Worm (Caenorhabditis elegans) whole organism, late embryonic: ENCODE measurements around the gene acd-3.

Experiments used
- C38D4.7 ChIP-seq: fragments of 200-800 bp; sonication (Bioruptor generic); optimal IDR thresholded peaks from 2 replicates; lab custom pipeline; 2018; ENCODE audit warnings: mild to moderate bottlenecking, missing genetic modification characterization, moderate library complexity, missing compliant biosample characterization
- F13H6.1 ChIP-seq: sonication (generic microtip); optimal IDR thresholded peaks from 2 replicates; lab custom pipeline; 2016; ENCODE audit warnings: missing genetic modification characterization, missing compliant biosample characterization
- Y22D7AL.16 ChIP-seq: sonication (generic microtip); optimal IDR thresholded peaks from 2 replicates; lab custom pipeline; 2016; ENCODE audit warnings: missing genetic modification characterization, missing compliant biosample characterization
- ahr-1 ChIP-seq: sonication (generic microtip); optimal IDR thresholded peaks from 2 replicates; lab custom pipeline; 2016; ENCODE audit warnings: missing genetic modification characterization, missing compliant biosample characterization
- ama-1 ChIP-seq: fragments of 150-350 bp; optimal IDR thresholded peaks from 2 replicates; lab custom pipeline; 2014
- ceh-14 ChIP-seq: sonication (generic microtip); optimal IDR thresholded peaks from 2 replicates; lab custom pipeline; 2016; ENCODE audit warnings: missing genotype, missing genetic modification characterization, missing compliant biosample characterization
- ceh-18 ChIP-seq: sonication (generic microtip); optimal IDR thresholded peaks from 2 replicates; lab custom pipeline; 2016; ENCODE audit warnings: missing genetic modification characterization, missing compliant biosample characterization
- ceh-2 ChIP-seq: sonication (generic microtip); optimal IDR thresholded peaks from 2 replicates; lab custom pipeline; 2016; ENCODE audit warnings: missing genotype, missing genetic modification characterization, missing compliant biosample characterization
- ceh-22 ChIP-seq: sonication (generic microtip); optimal IDR thresholded peaks from 2 replicates; lab custom pipeline; 2017; ENCODE audit warnings: missing biosample characterization, missing genetic modification characterization
- ceh-24 ChIP-seq: sonication (generic microtip); optimal IDR thresholded peaks from 2 replicates; lab custom pipeline; 2016; ENCODE audit warnings: mild to moderate bottlenecking, missing genetic modification characterization, missing compliant biosample characterization
- ceh-34 ChIP-seq: sonication (generic microtip); optimal IDR thresholded peaks from 2 replicates; lab custom pipeline; 2016; ENCODE audit warnings: mild to moderate bottlenecking, missing genetic modification characterization, missing compliant biosample characterization
- ceh-45 ChIP-seq: fragments of 200-800 bp; sonication (Bioruptor generic); IDR thresholded peaks from 2 replicates; pipeline ENCODE4 v1.3.6; 2022; ENCODE audit warnings: missing genetic modification reagents, missing genetic modification characterization, missing compliant biosample characterization
- ceh-48 ChIP-seq: sonication (generic microtip); optimal IDR thresholded peaks from 2 replicates; lab custom pipeline; 2016; ENCODE audit warnings: missing genetic modification characterization, inconsistent platforms, missing compliant biosample characterization
- ceh-9 ChIP-seq: sonication (generic microtip); optimal IDR thresholded peaks from 2 replicates; lab custom pipeline; 2016; ENCODE audit warnings: mild to moderate bottlenecking, missing genetic modification characterization, inconsistent platforms, missing compliant biosample characterization
- che-1 ChIP-seq: sonication (generic microtip); optimal IDR thresholded peaks from 2 replicates; lab custom pipeline; 2016; ENCODE audit warnings: mild to moderate bottlenecking, missing genetic modification characterization, missing compliant biosample characterization
- dmd-4 ChIP-seq: sonication (generic microtip); optimal IDR thresholded peaks from 2 replicates; lab custom pipeline; 2016; ENCODE audit warnings: borderline replicate concordance, missing genetic modification characterization, missing compliant biosample characterization
- dve-1 ChIP-seq: sonication (generic microtip); optimal IDR thresholded peaks from 2 replicates; lab custom pipeline; 2017; ENCODE audit warnings: antibody characterized with exemption, mild to moderate bottlenecking, missing genetic modification characterization, missing compliant biosample characterization
- elt-4 ChIP-seq: sonication (generic microtip); optimal IDR thresholded peaks from 2 replicates; lab custom pipeline; 2016; ENCODE audit warnings: missing genetic modification characterization, missing compliant biosample characterization
- eyg-1 ChIP-seq: sonication (generic microtip); optimal IDR thresholded peaks from 2 replicates; lab custom pipeline; 2016; ENCODE audit warnings: missing genotype, missing genetic modification characterization, missing compliant biosample characterization
- fkh-10 ChIP-seq: fragments of 150-350 bp; optimal IDR thresholded peaks from 2 replicates; lab custom pipeline; 2014; ENCODE audit warnings: missing biosample characterization, missing genetic modification reagents, missing genetic modification characterization
- fkh-6 ChIP-seq: sonication (generic microtip); optimal IDR thresholded peaks from 2 replicates; lab custom pipeline; 2016; ENCODE audit warnings: missing genetic modification characterization, missing compliant biosample characterization
- gmeb-2 ChIP-seq: sonication (generic microtip); optimal IDR thresholded peaks from 2 replicates; lab custom pipeline; 2016; ENCODE audit warnings: missing genetic modification characterization, inconsistent platforms, missing compliant biosample characterization
- hlh-13 ChIP-seq: fragments of 200-800 bp; sonication (Bioruptor generic); optimal IDR thresholded peaks from 2 replicates; lab custom pipeline; 2018; ENCODE audit warnings: mild to moderate bottlenecking, missing genetic modification characterization, missing compliant biosample characterization
- hlh-15 ChIP-seq: sonication (generic microtip); optimal IDR thresholded peaks from 2 replicates; lab custom pipeline; 2016; ENCODE audit warnings: missing genetic modification characterization, missing compliant biosample characterization
- hlh-6 ChIP-seq: sonication (generic microtip); optimal IDR thresholded peaks from 2 replicates; lab custom pipeline; 2016; ENCODE audit warnings: missing genotype, missing genetic modification characterization, missing compliant biosample characterization
- hlh-8 ChIP-seq: sonication (generic microtip); optimal IDR thresholded peaks from 2 replicates; lab custom pipeline; 2016; ENCODE audit warnings: missing genotype, missing genetic modification characterization, missing compliant biosample characterization
- lim-6 ChIP-seq: sonication (generic microtip); optimal IDR thresholded peaks from 2 replicates; lab custom pipeline; 2016; ENCODE audit warnings: missing genetic modification characterization, missing compliant biosample characterization
- lin-11 ChIP-seq: fragments of 200-800 bp; sonication (Bioruptor generic); optimal IDR thresholded peaks from 2 replicates; lab custom pipeline; 2018; ENCODE audit warnings: mild to moderate bottlenecking, missing genetic modification characterization, missing compliant biosample characterization
- madf-2 ChIP-seq: sonication (generic microtip); optimal IDR thresholded peaks from 2 replicates; lab custom pipeline; 2017; ENCODE audit warnings: missing genetic modification characterization, missing compliant biosample characterization
- mec-3 ChIP-seq: sonication (generic microtip); optimal IDR thresholded peaks from 2 replicates; lab custom pipeline; 2016; ENCODE audit warnings: borderline replicate concordance, missing genetic modification characterization, missing compliant biosample characterization
- nfya-1 ChIP-seq: sonication (generic microtip); optimal IDR thresholded peaks from 2 replicates; lab custom pipeline; 2017; ENCODE audit warnings: missing genetic modification characterization, mild to moderate bottlenecking, missing compliant biosample characterization, antibody characterized with exemption, moderate library complexity
- nhr-11 ChIP-seq: fragments of 150-350 bp; optimal IDR thresholded peaks from 2 replicates; lab custom pipeline; 2014; ENCODE audit warnings: missing biosample characterization, missing genetic modification characterization
- nhr-232 ChIP-seq: sonication (generic microtip); optimal IDR thresholded peaks from 2 replicates; lab custom pipeline; 2016; ENCODE audit warnings: missing genetic modification characterization, missing compliant biosample characterization
- npax-4 ChIP-seq: sonication (generic microtip); optimal IDR thresholded peaks from 2 replicates; lab custom pipeline; 2016; ENCODE audit warnings: missing genetic modification characterization, missing compliant biosample characterization
- odd-2 ChIP-seq: sonication (generic microtip); optimal IDR thresholded peaks from 2 replicates; lab custom pipeline; 2017; ENCODE audit warnings: antibody characterized with exemption, mild to moderate bottlenecking, missing genetic modification characterization, missing compliant biosample characterization
- pag-3 ChIP-seq: sonication (generic microtip); optimal IDR thresholded peaks from 2 replicates; lab custom pipeline; 2016; ENCODE audit warnings: missing compliant biosample characterization, missing genetic modification characterization, borderline replicate concordance
- pha-2 ChIP-seq: sonication (generic microtip); optimal IDR thresholded peaks from 2 replicates; lab custom pipeline; 2017; ENCODE audit warnings: mild to moderate bottlenecking, missing genetic modification characterization, missing compliant biosample characterization
- pha-4 ChIP-seq: fragments of 150-350 bp; optimal IDR thresholded peaks from 2 replicates; lab custom pipeline; 2018; ENCODE audit warnings: missing biosample characterization, missing genetic modification reagents, missing genetic modification characterization
- pqm-1 ChIP-seq: sonication (generic microtip); optimal IDR thresholded peaks from 2 replicates; lab custom pipeline; 2016; ENCODE audit warnings: missing genetic modification characterization, missing compliant biosample characterization
- pros-1 ChIP-seq: fragments of 150-350 bp; optimal IDR thresholded peaks from 2 replicates; lab custom pipeline; 2014; ENCODE audit warnings: missing biosample characterization, missing genetic modification reagents, missing genetic modification characterization
- ref-2 ChIP-seq: sonication (generic microtip); optimal IDR thresholded peaks from 2 replicates; lab custom pipeline; 2016; ENCODE audit warnings: missing genetic modification characterization, missing compliant biosample characterization
- rnt-1 ChIP-seq: sonication (generic microtip); optimal IDR thresholded peaks from 2 replicates; lab custom pipeline; 2016; ENCODE audit warnings: missing genetic modification characterization, missing compliant biosample characterization
- sdc-2 ChIP-seq: sonication (generic microtip); optimal IDR thresholded peaks from 2 replicates; lab custom pipeline; 2016; ENCODE audit warnings: missing genotype, missing genetic modification characterization, missing compliant biosample characterization
- sox-4 ChIP-seq: sonication (generic microtip); optimal IDR thresholded peaks from 2 replicates; lab custom pipeline; 2017; ENCODE audit warnings: mild to moderate bottlenecking, missing genetic modification characterization, inconsistent platforms, missing compliant biosample characterization
- syd-9 ChIP-seq: sonication (generic microtip); optimal IDR thresholded peaks from 2 replicates; lab custom pipeline; 2016; ENCODE audit warnings: mild to moderate bottlenecking, missing genetic modification characterization, moderate library complexity, missing compliant biosample characterization
- ttx-3 ChIP-seq: sonication (generic microtip); optimal IDR thresholded peaks from 2 replicates; lab custom pipeline; 2016; ENCODE audit warnings: missing genetic modification reagents, missing genetic modification characterization, missing compliant biosample characterization
- unc-3 ChIP-seq, 2 experiments: fragments of 200-800 bp in 1 of 2; sonication (Bioruptor generic) in 1 of 2; sonication (generic microtip) in 1 of 2; conservative IDR thresholded peaks in 1 of 2; optimal IDR thresholded peaks in 1 of 2; 2 replicates each; pipeline versions ENCODE4 v1.3.6 to Lab custom; 2016 to 2022; ENCODE audit warnings: missing compliant biosample characterization in 2 of 2, missing genetic modification characterization in 2 of 2, missing genetic modification reagents in 1 of 2
- unc-55 ChIP-seq: sonication (generic microtip); optimal IDR thresholded peaks from 2 replicates; lab custom pipeline; 2017; ENCODE audit warnings: missing biosample characterization, missing genetic modification reagents, missing genetic modification characterization
- unc-86 ChIP-seq: sonication (generic microtip); optimal IDR thresholded peaks from 2 replicates; lab custom pipeline; 2016; ENCODE audit warnings: missing genetic modification characterization, missing compliant biosample characterization
- ztf-16 ChIP-seq: sonication (generic microtip); optimal IDR thresholded peaks from 2 replicates; lab custom pipeline; 2017; ENCODE audit warnings: missing genetic modification characterization, missing compliant biosample characterization

acd-3 gene

ce11 chrX:14849054-14849453 is at the start of gene acd-3:
acd-3 (plus strand) TSS chrX:14849275.
- TF ChIP-seq Y22D7AL.16 (no peak), pha-4 (tag; lab: Kevin White, UChicago) (no peak), fkh-10 (GFP tag; lab: Kevin White, UChicago) (no peak), ttx-3 (tag; lab: Kevin White, UChicago) (no peak), ceh-45 (no peak), odd-2 (tag; lab: Kevin White, UChicago) (no peak), pqm-1 (tag; lab: Kevin White, UChicago) (no peak), fkh-6 (no peak), nhr-11 (tag; lab: Kevin White, UChicago) (no peak), ceh-34 (tag; lab: Kevin White, UChicago) (no peak), lim-6 (tag; lab: Kevin White, UChicago) (no peak), ceh-9 (tag; lab: Kevin White, UChicago) (no peak)

ce11 chrX:14804706-14805105 is 44.4 kb upstream of the acd-3 start:
- TF ChIP-seq pag-3, result no peak
- peak; percentile 74 for TF ChIP-seq Y22D7AL.16
- peak; percentile 78 for TF ChIP-seq nhr-232 (tag; lab: Kevin White, UChicago)
- peak; percentile 52 for TF ChIP-seq hlh-8 (tag; lab: Kevin White, UChicago)
- peak; percentile 76 for TF ChIP-seq ttx-3 (tag; lab: Kevin White, UChicago)
- peak; percentile 62 for TF ChIP-seq fkh-6
- TF ChIP-seq ref-2 (tag; lab: Kevin White, UChicago), result peak; percentile 74
- peak; percentile 21 for TF ChIP-seq nfya-1
- peak; percentile 53 for TF ChIP-seq ceh-48
- no peak for TF ChIP-seq unc-55
- peak; percentile 65 for TF ChIP-seq F13H6.1 (tag; lab: Kevin White, UChicago)
- TF ChIP-seq ceh-24 (tag; lab: Kevin White, UChicago), result peak; percentile 39
- TF ChIP-seq che-1 (tag; lab: Kevin White, UChicago), result peak; percentile 85
- no peak for TF ChIP-seq ceh-22 (tag; lab: Kevin White, UChicago)
- TF ChIP-seq rnt-1 (tag; lab: Kevin White, UChicago), result peak; percentile 41
- peak; percentile 87 for TF ChIP-seq sdc-2 (tag; lab: Kevin White, UChicago)
- no peak for TF ChIP-seq pha-4 (tag; lab: Kevin White, UChicago)
- peak; percentile 83 for TF ChIP-seq hlh-6 (tag; lab: Kevin White, UChicago)
- peak; percentile 76 for TF ChIP-seq C38D4.7 (GFP tag; lab: Kevin White, UChicago)
- peak; percentile 54 for TF ChIP-seq madf-2 (tag; lab: Kevin White, UChicago)
- TF ChIP-seq ceh-9 (tag; lab: Kevin White, UChicago), result no peak
- TF ChIP-seq gmeb-2, result peak; percentile 73
- TF ChIP-seq unc-3 (GFP tag; conservative IDR thresholded peaks at IDR 0.05; lab: Robert Waterston, UW), result peak; percentile 76; the same call in 1 of the 2 replicates
- peak; percentile 37 for TF ChIP-seq unc-3 (tag; optimal IDR thresholded peaks at IDR 0.05; lab: Kevin White, UChicago)
- no peak for TF ChIP-seq elt-4 (tag; lab: Kevin White, UChicago)
- TF ChIP-seq lin-11, result peak; percentile 61
- TF ChIP-seq pros-1 (tag; lab: Kevin White, UChicago), result no peak
- TF ChIP-seq hlh-15 (tag; lab: Kevin White, UChicago), result peak; percentile 26
- TF ChIP-seq unc-86 (tag; lab: Kevin White, UChicago), result peak; percentile 65
- peak; percentile 76 for TF ChIP-seq pha-2 (tag; lab: Kevin White, UChicago)
- no peak for TF ChIP-seq dve-1 (tag; lab: Kevin White, UChicago)
- no peak for TF ChIP-seq ceh-14 (tag; lab: Kevin White, UChicago)
- peak; percentile 70 for TF ChIP-seq ahr-1 (tag; lab: Kevin White, UChicago)
- TF ChIP-seq mec-3, result no peak
- peak; percentile 33 for TF ChIP-seq ceh-18 (tag; lab: Kevin White, UChicago)
- TF ChIP-seq ceh-2 (tag; lab: Kevin White, UChicago), result peak; percentile 60
- no peak for TF ChIP-seq lim-6 (tag; lab: Kevin White, UChicago)
- peak; percentile 69 for TF ChIP-seq sox-4 (tag; lab: Kevin White, UChicago)
- TF ChIP-seq ztf-16 (tag; lab: Kevin White, UChicago), result peak; percentile 38
- TF ChIP-seq eyg-1, result peak; percentile 26
- peak; percentile 74 for TF ChIP-seq hlh-13 (GFP tag; lab: Kevin White, UChicago)
- peak; percentile 41 for TF ChIP-seq dmd-4 (tag; lab: Kevin White, UChicago)
- no peak for TF ChIP-seq fkh-10 (GFP tag; lab: Kevin White, UChicago)
- peak; percentile 39 for TF ChIP-seq npax-4 (tag; lab: Kevin White, UChicago)
- peak; percentile 59 for TF ChIP-seq syd-9 (tag; lab: Kevin White, UChicago)
- no peak for TF ChIP-seq ama-1 (lab: Kevin White, UChicago)
